Fruit fly (Drosophila melanogaster) whole organism: ENCODE results near the gene Pgam5.

Experiments
- CG8478 ChIP-seq: fragments of >200 bp; optimal IDR thresholded peaks from 2 replicates; lab custom pipeline; 2018; ENCODE audit warnings: inconsistent platforms
- Dll ChIP-seq: fragments of >200 bp; optimal IDR thresholded peaks from 2 replicates; lab custom pipeline; 2017
- EcR ChIP-seq, 2 experiments: fragments of >200 bp; optimal IDR thresholded peaks; 2 replicates each; lab custom pipeline; 2017; ENCODE audit warnings: missing biosample characterization in 2 of 2, missing genetic modification characterization in 2 of 2, missing genetic modification reagents in 2 of 2
- pan ChIP-seq: fragments of >200 bp; optimal IDR thresholded peaks from 2 replicates; lab custom pipeline; 2017
- usp ChIP-seq: fragments of >200 bp; optimal IDR thresholded peaks from 2 replicates; lab custom pipeline; 2017; ENCODE audit warnings: missing biosample characterization, missing genetic modification characterization, mixed read lengths

dm6 chrX:1848624-1849198, 24.7 kb downstream of the Pgam5 start:
- no peak for TF ChIP-seq usp (GFP tag; lab: Kevin White, UChicago)
- TF ChIP-seq CG8478 (lab: Kevin White, UChicago): no peak
- no peak for TF ChIP-seq pan (lab: Kevin White, UChicago)
- no peak for TF ChIP-seq EcR (GFP tag; optimal IDR thresholded peaks at IDR 0.05; lab: Kevin White, UChicago)
- TF ChIP-seq Dll (lab: Kevin White, UChicago): no peak
